Worm (Caenorhabditis elegans): Measurements from ENCODE around the gene lec-11.
"Not testable (repeated sequence)": the region's sequence is repeated elsewhere in the genome, so short reads cannot be mapped to it uniquely, and the experiment has no call there.

lec-11 gene

ce11 chrIV:6599447-6599846 lies 9.5 kb upstream of the lec-11 start, which contains the start of gene F38A5.8:
Gene F38A5.8 (plus strand): TSS chrIV:6599747.
- TF ChIP-seq fkh-4 (tag; optimal IDR thresholded peaks at IDR 0.05; ENCODE audit: borderline replicate concordance) (no peak), zag-1 (tag; optimal IDR thresholded peaks at IDR 0.05) (no peak), tlp-1 (tag; optimal IDR thresholded peaks at IDR 0.05) (no peak), unc-86 (tag; optimal IDR thresholded peaks at IDR 0.05) (no peak), snu-23 (GFP tag; optimal IDR thresholded peaks at IDR 0.05) (no peak), rnt-1 (tag; optimal IDR thresholded peaks at IDR 0.05) (no peak), unc-98 (GFP tag; IDR thresholded peaks at IDR 0.05) (no peak)

DNA sequence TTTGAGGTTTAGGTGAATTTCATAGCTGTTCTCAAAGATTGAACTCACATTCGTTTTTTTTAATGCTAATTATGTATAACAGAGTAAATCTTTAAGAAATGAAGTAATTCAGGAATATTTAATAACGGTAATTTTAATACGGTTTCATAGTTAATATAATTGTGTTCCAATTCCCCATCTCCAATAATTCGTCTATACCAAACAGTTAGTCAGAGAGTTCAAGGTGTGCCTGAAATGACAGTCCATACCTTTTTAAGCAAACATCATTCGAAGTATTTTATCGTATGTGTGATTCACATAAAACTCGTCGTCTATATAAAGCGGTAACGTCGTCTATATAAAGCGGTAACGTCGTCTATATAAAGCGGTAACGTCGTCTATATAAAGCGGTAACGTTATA lies 8.8 kb upstream of the lec-11 start, which contains the start of gene nspb-5:
TSS of gene nspb-5 (plus strand) at position 301 of the 400 bp plus-strand sequence.
- TF ChIP-seq blmp-1 (tag; optimal IDR thresholded peaks at IDR 0.05); elt-3 (tag; optimal IDR thresholded peaks at IDR 0.05); nhr-90 (tag; optimal IDR thresholded peaks at IDR 0.05; ENCODE audit: poor library complexity): not testable (repeated sequence)

DNA sequence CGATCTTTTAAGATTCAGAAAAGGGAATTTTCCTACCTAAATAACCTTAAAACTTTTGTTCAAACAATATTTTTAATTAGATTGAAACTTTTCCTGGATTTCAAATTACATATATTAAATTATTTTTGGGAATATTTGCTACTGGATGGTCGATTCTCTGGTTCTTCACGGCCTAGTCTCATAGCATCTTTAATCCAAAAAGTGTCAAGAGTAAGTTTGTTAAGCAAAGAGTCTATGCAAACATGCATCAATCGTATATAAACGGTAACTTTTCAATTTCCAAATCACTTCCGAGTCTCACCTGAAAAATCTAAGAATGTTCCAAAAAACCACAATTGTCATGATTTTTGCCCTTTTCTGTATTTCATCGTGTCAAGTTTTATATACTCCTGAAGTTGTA lies 8.0 kb upstream of the lec-11 start, which contains the start of gene nspb-4:
TSS of gene nspb-4 (plus strand) at position 301 of the 400 bp plus-strand sequence.
- not testable (repeated sequence) for TF ChIP-seq hlh-4 (tag; optimal IDR thresholded peaks at IDR 0.05); dpl-1 (GFP tag; optimal IDR thresholded peaks at IDR 0.05); lin-14 (GFP tag; optimal IDR thresholded peaks at IDR 0.05)

DNA sequence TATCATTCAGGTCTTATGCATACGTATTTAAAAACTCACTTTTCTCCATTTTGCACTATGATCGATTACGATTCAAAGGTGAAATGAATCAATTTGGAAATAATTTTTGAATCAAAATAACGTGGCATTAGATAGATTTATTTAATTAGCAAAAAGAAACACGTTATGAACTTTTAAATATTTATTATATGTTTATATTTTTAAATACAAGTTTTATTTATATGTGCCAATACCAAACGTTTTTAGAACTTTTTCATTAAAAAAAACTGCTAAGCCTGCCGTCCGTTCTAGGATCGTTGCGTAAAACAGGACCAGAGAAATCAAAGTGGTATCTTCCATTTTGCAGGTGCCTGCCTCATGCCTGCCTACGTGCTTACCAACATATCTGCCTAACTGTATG lies 7.3 kb upstream of the lec-11 start, which contains the start of gene F38A5.6:
TSS of gene F38A5.6 (minus strand) at position 101 of the 400 bp plus-strand sequence.
- TF ChIP-seq efl-1 (optimal IDR thresholded peaks at IDR 0.05): no peak
- TF ChIP-seq efl-1 (GFP tag; optimal IDR thresholded peaks at IDR 0.05 in 1 of 2): peak in 1 of 2 experiments; percentile 88
- TF ChIP-seq elt-3 (tag; optimal IDR thresholded peaks at IDR 0.05): no peak

ce11 chrIV:6595912-6596311 lies 6.0 kb upstream of the lec-11 start, which contains the start of gene F38A5.22:
Gene F38A5.22 (minus strand): TSS chrIV:6595940.
- no peak for TF ChIP-seq tlp-1 (tag; optimal IDR thresholded peaks at IDR 0.05)
- no peak for TF ChIP-seq vab-15 (tag; optimal IDR thresholded peaks at IDR 0.05)
- TF ChIP-seq egl-13 (tag; optimal IDR thresholded peaks at IDR 0.05): no peak
- no peak for TF ChIP-seq lin-14 (GFP tag; optimal IDR thresholded peaks at IDR 0.05)
- no peak for TF ChIP-seq mdl-1 (tag; optimal IDR thresholded peaks at IDR 0.05)
- TF ChIP-seq dpl-1 (GFP tag; optimal IDR thresholded peaks at IDR 0.05): no peak
- TF ChIP-seq nhr-237 (tag; optimal IDR thresholded peaks at IDR 0.05): no peak
- TF ChIP-seq unc-30 (tag; optimal IDR thresholded peaks at IDR 0.05): no peak
- no peak for TF ChIP-seq sup-37 (GFP tag; optimal IDR thresholded peaks at IDR 0.05)
- no peak for TF ChIP-seq unc-130 (tag; optimal IDR thresholded peaks at IDR 0.05)
- TF ChIP-seq aly-2 (tag; optimal IDR thresholded peaks at IDR 0.05): no peak
- no peak for TF ChIP-seq zip-4 (GFP tag; optimal IDR thresholded peaks at IDR 0.05)
- no peak for TF ChIP-seq hlh-17 (GFP tag; optimal IDR thresholded peaks at IDR 0.05; ENCODE audit: borderline replicate concordance)
- TF ChIP-seq ceh-90 (tag; optimal IDR thresholded peaks at IDR 0.05): no peak
- no peak for TF ChIP-seq fkh-4 (tag; optimal IDR thresholded peaks at IDR 0.05; ENCODE audit: borderline replicate concordance)
- no peak for TF ChIP-seq hpl-2 (GFP tag; optimal IDR thresholded peaks at IDR 0.05)
- no peak for TF ChIP-seq mef-2 (tag; optimal IDR thresholded peaks at IDR 0.05)
- no peak for TF ChIP-seq alr-1 (tag; optimal IDR thresholded peaks at IDR 0.05; ENCODE audit: borderline replicate concordance)
- TF ChIP-seq C04F5.9 (tag; optimal IDR thresholded peaks at IDR 0.05): no peak

- TF ChIP-seq lin-13 (GFP tag; optimal IDR thresholded peaks at IDR 0.05); tlp-1 (tag; optimal IDR thresholded peaks at IDR 0.05); aha-1 (tag; optimal IDR thresholded peaks at IDR 0.05): not testable (repeated sequence)
Measured at ce11 chrIV:6594871-6595270, 4.9 kb upstream of the lec-11 start, which contains the start of gene nspb-3. Gene nspb-3 (minus strand): TSS chrIV:6594971.
